Fruit fly (Drosophila melanogaster) whole organism, prepupa: ENCODE measurements around the gene CG7530.

Experiments
- CG11294 ChIP-seq: fragments of 200-800 bp; sonication (Bioruptor generic); IDR thresholded peaks from 2 replicates; pipeline ENCODE4 v1.3.6; 2022; ENCODE audit warnings: missing biosample characterization, missing genetic modification characterization
- CG11902 ChIP-seq: fragments of 200-800 bp; sonication (Bioruptor generic); optimal IDR thresholded peaks from 3 replicates; lab custom pipeline; 2016; ENCODE audit warnings: missing biosample characterization, missing genetic modification characterization
- CG15336 ChIP-seq: fragments of 200-800 bp; sonication (Bioruptor generic); IDR thresholded peaks from 2 replicates; pipeline ENCODE4 v1.3.6; 2022; ENCODE audit warnings: missing biosample characterization, missing genetic modification characterization
- CG1621 ChIP-seq: fragments of 200-800 bp; sonication (Bioruptor generic); optimal IDR thresholded peaks from 3 replicates; lab custom pipeline; 2018; ENCODE audit warnings: missing biosample characterization, mild to moderate bottlenecking, missing genetic modification characterization
- CG3032 ChIP-seq: fragments of 200-800 bp; optimal IDR thresholded peaks from 2 replicates; lab custom pipeline; 2019; ENCODE audit warnings: missing biosample characterization, mild to moderate bottlenecking, missing genetic modification characterization, moderate library complexity
- CG31627 ChIP-seq: fragments of 200-800 bp; sonication (Bioruptor generic); optimal IDR thresholded peaks from 3 replicates; lab custom pipeline; 2016; ENCODE audit warnings: missing biosample characterization, missing genetic modification characterization
- CG32006 ChIP-seq: fragments of 200-800 bp; sonication (Bioruptor generic); optimal IDR thresholded peaks from 3 replicates; lab custom pipeline; 2017; ENCODE audit warnings: missing biosample characterization, mild to moderate bottlenecking, missing genetic modification characterization
- CG34406 ChIP-seq: fragments of 200-800 bp; sonication (Bioruptor generic); optimal IDR thresholded peaks from 3 replicates; lab custom pipeline; 2016; ENCODE audit warnings: missing biosample characterization, missing genetic modification characterization
- CG6163 ChIP-seq: fragments of 200-800 bp; sonication (Bioruptor generic); IDR thresholded peaks from 3 replicates; pipeline ENCODE4 v1.3.6; 2022; ENCODE audit warnings: missing biosample characterization, missing genetic modification characterization
- CG6276 ChIP-seq: fragments of 200-800 bp; sonication (Bioruptor generic); optimal IDR thresholded peaks from 2 replicates; lab custom pipeline; 2017; ENCODE audit warnings: missing biosample characterization, mild to moderate bottlenecking, missing genetic modification characterization
- CG6808 ChIP-seq: fragments of 200-800 bp; sonication (Bioruptor generic); optimal IDR thresholded peaks from 3 replicates; lab custom pipeline; 2017; ENCODE audit warnings: missing biosample characterization, missing genetic modification characterization, mild to moderate bottlenecking, moderate library complexity, missing genetic modification reagents
- CG6854 ChIP-seq: fragments of 200-800 bp; sonication (Bioruptor generic); optimal IDR thresholded peaks from 2 replicates; lab custom pipeline; 2017; ENCODE audit warnings: missing biosample characterization, mild to moderate bottlenecking, missing genetic modification characterization
- CG8632 ChIP-seq: fragments of 200-800 bp; sonication (Bioruptor generic); optimal IDR thresholded peaks from 3 replicates; lab custom pipeline; 2016; ENCODE audit warnings: missing biosample characterization, missing genetic modification characterization
- Eip75B ChIP-seq: fragments of 200-800 bp; sonication (Bioruptor generic); optimal IDR thresholded peaks from 3 replicates; lab custom pipeline; 2016; ENCODE audit warnings: missing biosample characterization, missing genetic modification characterization
- Eip78C ChIP-seq: fragments of 200-800 bp; sonication (Bioruptor generic); peaks from one replicate; lab custom pipeline; 2016; ENCODE audit warnings: missing biosample characterization, missing genetic modification characterization
- Gug ChIP-seq: fragments of 200-800 bp; sonication (Bioruptor generic); IDR thresholded peaks from 2 replicates; pipeline ENCODE4 v1.3.6; 2022; ENCODE audit warnings: missing biosample characterization, missing genetic modification characterization
- Lpt ChIP-seq: fragments of 200-800 bp; sonication (Bioruptor generic); optimal IDR thresholded peaks from 3 replicates; lab custom pipeline; 2016; ENCODE audit warnings: missing biosample characterization, missing genetic modification characterization
- OdsH ChIP-seq: fragments of 200-800 bp; sonication (Bioruptor generic); optimal IDR thresholded peaks from 3 replicates; lab custom pipeline; 2016; ENCODE audit warnings: missing biosample characterization, missing genetic modification characterization
- Smox ChIP-seq: fragments of 200-800 bp; sonication (Bioruptor generic); optimal IDR thresholded peaks from 3 replicates; lab custom pipeline; 2016; ENCODE audit warnings: missing biosample characterization, missing genetic modification characterization
- Sox14 ChIP-seq: fragments of 200-800 bp; sonication (Bioruptor generic); optimal IDR thresholded peaks from 3 replicates; lab custom pipeline; 2016; ENCODE audit warnings: missing biosample characterization, missing genetic modification characterization
- Sox15 ChIP-seq: fragments of 200-800 bp; sonication (Bioruptor generic); optimal IDR thresholded peaks from 3 replicates; lab custom pipeline; 2016; ENCODE audit warnings: missing biosample characterization, missing genetic modification characterization
- achi ChIP-seq: fragments of 200-800 bp; sonication (Bioruptor generic); optimal IDR thresholded peaks from 3 replicates; lab custom pipeline; 2016; ENCODE audit warnings: missing biosample characterization, missing genetic modification characterization
- acj6 ChIP-seq: fragments of 200-800 bp; sonication (Bioruptor generic); optimal IDR thresholded peaks from 3 replicates; lab custom pipeline; 2016; ENCODE audit warnings: missing biosample characterization, missing genetic modification characterization
- cyc ChIP-seq: fragments of 200-800 bp; sonication (Bioruptor generic); optimal IDR thresholded peaks from 3 replicates; lab custom pipeline; 2016; ENCODE audit warnings: missing biosample characterization, missing genetic modification characterization
- dsx ChIP-seq: fragments of 200-800 bp; optimal IDR thresholded peaks from 3 replicates; lab custom pipeline; 2019; ENCODE audit warnings: missing biosample characterization, mild to moderate bottlenecking, missing genetic modification characterization, moderate library complexity; ENCODE audit not compliant: poor library complexity, severe bottlenecking
- eg ChIP-seq: fragments of 200-800 bp; sonication (Bioruptor generic); IDR thresholded peaks from 3 replicates; pipeline ENCODE4 v1.3.6; 2022; ENCODE audit warnings: missing biosample characterization, missing genetic modification characterization
- fd85E ChIP-seq: fragments of 200-800 bp; sonication (Bioruptor generic); optimal IDR thresholded peaks from 3 replicates; lab custom pipeline; 2016; ENCODE audit warnings: missing biosample characterization, missing genetic modification characterization
- fkh ChIP-seq: fragments of 200-800 bp; sonication (Bioruptor generic); optimal IDR thresholded peaks from 3 replicates; lab custom pipeline; 2017; ENCODE audit warnings: missing biosample characterization, mild to moderate bottlenecking, missing genetic modification characterization, moderate library complexity
- net ChIP-seq: fragments of 200-800 bp; sonication (Bioruptor generic); optimal IDR thresholded peaks from 3 replicates; lab custom pipeline; 2016; ENCODE audit warnings: missing biosample characterization, missing genetic modification characterization
- pdm3 ChIP-seq: fragments of 200-800 bp; sonication (Bioruptor generic); optimal IDR thresholded peaks from 3 replicates; lab custom pipeline; 2016; ENCODE audit warnings: missing biosample characterization, missing genetic modification characterization
- ss ChIP-seq, 2 experiments: fragments of 200-800 bp; sonication (Bioruptor generic); optimal IDR thresholded peaks; 2 replicates in 1 of 2; 3 replicates in 1 of 2; lab custom pipeline; 2017 to 2018; ENCODE audit warnings: mild to moderate bottlenecking in 2 of 2, missing biosample characterization in 2 of 2, missing genetic modification characterization in 2 of 2, moderate library complexity in 1 of 2
- svp ChIP-seq: fragments of 200-800 bp; sonication (Bioruptor generic); peaks from one replicate; lab custom pipeline; 2016; ENCODE audit warnings: missing biosample characterization, missing genetic modification characterization
- vri ChIP-seq: fragments of 200-800 bp; sonication (Bioruptor generic); optimal IDR thresholded peaks from 3 replicates; lab custom pipeline; 2016; ENCODE audit warnings: missing biosample characterization, mild to moderate bottlenecking, missing genetic modification characterization

Gene CG7530

DNA sequence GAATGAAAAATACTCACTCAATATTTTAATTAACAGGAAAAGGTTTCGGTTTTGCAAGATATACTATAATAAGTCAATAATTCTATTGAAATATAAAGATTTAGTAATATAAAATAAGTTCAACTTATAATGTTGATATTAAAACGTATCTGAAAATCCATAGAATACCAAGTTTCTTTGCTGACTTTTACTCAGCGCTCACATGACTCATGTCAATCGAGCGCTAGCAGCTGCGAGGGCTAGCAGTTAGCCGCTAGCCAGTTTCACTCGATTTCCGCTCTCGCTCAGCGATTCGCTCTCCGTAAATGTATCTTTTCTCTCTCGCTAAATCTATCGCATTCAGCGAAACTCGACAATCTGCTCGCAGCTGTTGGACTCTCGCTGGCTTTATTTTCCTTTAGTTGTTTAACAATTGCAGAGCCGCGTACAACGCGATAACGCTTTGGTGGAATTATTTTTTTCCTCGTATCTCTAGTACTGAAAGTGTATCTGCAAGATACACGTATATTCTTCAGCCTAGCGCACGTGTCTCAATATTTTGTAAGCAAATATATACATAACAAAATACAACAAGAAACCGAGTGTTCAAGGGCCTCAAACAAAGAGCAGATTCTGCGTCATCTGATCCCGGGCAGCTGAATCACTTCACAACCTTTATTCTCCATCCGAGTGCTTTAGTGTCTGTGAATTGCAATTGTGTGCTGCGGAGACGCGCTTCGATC lies 17.9 kb upstream of the CG7530 start (continued):
- TF ChIP-seq dsx (GFP tag; lab: Kevin White, UChicago): peak; percentile 79
- TF ChIP-seq CG6163 (GFP tag; lab: Robert Waterston, UW): peak; percentile 58
- TF ChIP-seq acj6 (GFP tag; lab: Kevin White, UChicago): peak; percentile 30
- TF ChIP-seq net: peak; percentile 37
- peak; percentile 60; the same call in 1 of the 2 replicates for TF ChIP-seq CG15336 (GFP tag; lab: Robert Waterston, UW)
- no peak for TF ChIP-seq CG11902 (GFP tag; lab: Kevin White, UChicago)
- TF ChIP-seq CG32006: no peak
- TF ChIP-seq Sox14 (GFP tag; lab: Kevin White, UChicago): peak; percentile 79
- TF ChIP-seq Smox (GFP tag; lab: Kevin White, UChicago): no peak
- TF ChIP-seq Lpt (GFP tag; lab: Kevin White, UChicago): no peak

DNA sequence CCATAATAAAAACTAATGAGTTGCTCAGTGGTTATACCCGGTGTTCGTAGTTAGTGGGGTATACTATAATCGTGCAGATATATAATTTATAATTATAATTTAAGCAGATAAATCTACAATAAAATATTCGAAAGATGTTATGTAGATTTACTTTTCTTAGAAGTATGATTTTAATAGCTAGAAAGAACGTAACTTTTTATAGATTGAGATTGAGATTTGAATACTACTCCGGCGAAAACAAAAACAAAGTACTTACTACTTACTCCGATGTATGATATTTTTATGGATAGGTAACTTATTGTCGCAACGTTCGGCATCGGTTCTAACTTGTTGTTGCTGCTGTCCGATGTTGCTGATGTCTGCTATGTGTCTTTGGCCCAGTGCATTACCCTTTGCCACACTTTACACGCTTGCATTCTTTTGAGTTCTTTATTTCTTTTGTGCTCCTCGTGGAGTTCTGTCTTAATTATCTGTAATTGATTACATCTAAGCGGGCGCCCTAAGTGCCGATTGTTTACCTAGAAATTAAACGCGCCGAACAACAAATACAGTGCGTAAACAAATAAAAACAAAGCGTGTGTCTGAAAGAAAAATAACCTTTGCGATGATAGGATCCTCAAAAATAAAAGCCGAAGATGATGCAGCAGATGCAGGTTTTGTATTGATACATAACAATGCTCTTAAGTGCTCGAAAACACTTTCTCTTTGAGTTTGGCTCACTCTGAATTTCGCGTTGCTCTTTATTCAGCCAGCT lies 17.2 kb upstream of the CG7530 start:
- no peak for TF ChIP-seq ss (GFP tag; optimal IDR thresholded peaks at IDR 0.05; lab: Kevin White, UChicago)
- no peak for TF ChIP-seq Gug (GFP tag; lab: Robert Waterston, UW)
- TF ChIP-seq CG6854 (GFP tag; lab: Kevin White, UChicago): no peak
- TF ChIP-seq eg (GFP tag; lab: Robert Waterston, UW): no peak
- TF ChIP-seq CG6808: no peak
- no peak for TF ChIP-seq pdm3 (GFP tag; lab: Kevin White, UChicago)
- TF ChIP-seq CG11294: no peak
- TF ChIP-seq CG3032 (tag; lab: Kevin White, UChicago): no peak
- peak; percentile 7 for TF ChIP-seq Eip78C (GFP tag; lab: Kevin White, UChicago)
- TF ChIP-seq CG34406 (GFP tag; lab: Kevin White, UChicago): no peak
- TF ChIP-seq achi (GFP tag; lab: Kevin White, UChicago): no peak
- TF ChIP-seq cyc (GFP tag; lab: Kevin White, UChicago): no peak
- TF ChIP-seq CG32006: peak; percentile 52
- no peak for TF ChIP-seq OdsH (GFP tag; lab: Kevin White, UChicago)
- TF ChIP-seq CG8632 (GFP tag; lab: Kevin White, UChicago): no peak
- no peak for TF ChIP-seq dsx (GFP tag; lab: Kevin White, UChicago)
- no peak for TF ChIP-seq fd85E (GFP tag; lab: Kevin White, UChicago)
- peak; percentile 62 for TF ChIP-seq fkh (GFP tag; lab: Kevin White, UChicago)
- no peak for TF ChIP-seq CG1621 (tag; lab: Kevin White, UChicago)
- no peak for TF ChIP-seq CG15336 (GFP tag; lab: Robert Waterston, UW)
- TF ChIP-seq, all 60 proteins: peak for 3

DNA sequence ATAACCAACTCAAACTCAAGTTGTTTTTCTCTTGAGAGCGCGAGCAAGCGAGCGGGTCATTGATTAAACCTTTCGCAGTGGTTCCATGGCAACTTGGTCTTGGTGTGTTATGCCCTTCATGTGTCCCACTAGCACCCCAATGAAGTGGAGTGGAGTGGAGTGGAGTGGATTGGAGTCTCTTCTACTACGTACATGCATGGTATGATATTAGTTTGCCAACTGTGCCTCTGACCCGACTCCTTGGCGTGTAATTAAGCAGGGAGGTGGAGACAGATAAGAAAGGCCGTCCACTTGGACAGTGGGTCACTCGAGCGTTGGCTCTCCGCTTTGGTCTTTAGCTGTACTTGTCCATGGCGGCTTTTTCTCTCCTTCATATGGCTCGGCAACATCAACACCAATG lies 16.6 kb upstream of the CG7530 start:
- no peak for TF ChIP-seq Eip75B
- no peak for TF ChIP-seq Sox15
- TF ChIP-seq svp (GFP tag; lab: Kevin White, UChicago): peak; percentile 76
- TF ChIP-seq CG31627 (GFP tag; lab: Kevin White, UChicago): no peak
- TF ChIP-seq Eip78C (GFP tag; lab: Kevin White, UChicago): peak; percentile 43

dm6 chr3R:14747259-14747856 lies 16.0 kb upstream of the CG7530 start:
- TF ChIP-seq vri (GFP tag; lab: Kevin White, UChicago) (no peak), Smox (GFP tag; lab: Kevin White, UChicago) (no peak), CG6276 (GFP tag; lab: Kevin White, UChicago) (no peak), fkh (GFP tag; lab: Kevin White, UChicago) (no peak)
